Fruit fly (Drosophila melanogaster) whole organism, embryonic: Measurements from ENCODE around the gene Sec10.

Experiments used
- Ada2b ChIP-seq: fragments of 200-800 bp; sonication (Bioruptor generic); IDR thresholded peaks from 2 replicates; pipeline ENCODE4 v1.3.6; 2022; ENCODE audit warnings: missing biosample characterization, missing genetic modification characterization
- CG10462 ChIP-seq: fragments of 200-800 bp; sonication (Bioruptor generic); optimal IDR thresholded peaks from 2 replicates; lab custom pipeline; 2016; ENCODE audit warnings: missing biosample characterization, missing genetic modification characterization
- CG11085 ChIP-seq: fragments of 200-800 bp; sonication (Bioruptor generic); IDR thresholded peaks from 2 replicates; pipeline ENCODE4 v1.3.6; 2022; ENCODE audit warnings: missing biosample characterization, missing genetic modification characterization
- CG11560 ChIP-seq: fragments of 200-800 bp; sonication (Bioruptor generic); IDR thresholded peaks from 3 replicates; pipeline ENCODE4 v1.3.6; 2022; ENCODE audit warnings: missing biosample characterization, missing genetic modification characterization
- CG11695 ChIP-seq: fragments of 200-800 bp; sonication (Bioruptor generic); IDR thresholded peaks from 3 replicates; pipeline ENCODE4 v1.3.6; 2022; ENCODE audit warnings: missing biosample characterization, missing genetic modification characterization
- CG12155 ChIP-seq: fragments of 200-800 bp; sonication (Bioruptor generic); optimal IDR thresholded peaks from 3 replicates; lab custom pipeline; 2016; ENCODE audit warnings: missing biosample characterization, missing genetic modification characterization
- CG12236 ChIP-seq: fragments of 200-800 bp; sonication (Bioruptor generic); optimal IDR thresholded peaks from 2 replicates; lab custom pipeline; 2016; ENCODE audit warnings: missing biosample characterization, missing genetic modification characterization
- CG1233 ChIP-seq: fragments of 200-800 bp; sonication (Bioruptor generic); optimal IDR thresholded peaks from 4 replicates; lab custom pipeline; 2018; ENCODE audit warnings: missing biosample characterization, mild to moderate bottlenecking, missing genetic modification characterization
- CG13296 ChIP-seq: fragments of 200-800 bp; sonication (Bioruptor generic); optimal IDR thresholded peaks from 3 replicates; lab custom pipeline; 2018; ENCODE audit warnings: missing biosample characterization, mild to moderate bottlenecking, missing genetic modification characterization
- CG14965 ChIP-seq: fragments of 200-800 bp; sonication (Bioruptor generic); optimal IDR thresholded peaks from 2 replicates; lab custom pipeline; 2016; ENCODE audit warnings: missing biosample characterization, missing genetic modification characterization, borderline replicate concordance
- CG17802 ChIP-seq: fragments of 200-800 bp; sonication (Bioruptor generic); optimal IDR thresholded peaks from 2 replicates; lab custom pipeline; 2018; ENCODE audit warnings: missing biosample characterization, mild to moderate bottlenecking, missing genetic modification characterization, moderate library complexity
- CG17912 ChIP-seq: fragments of 200-800 bp; sonication (Bioruptor generic); optimal IDR thresholded peaks from 2 replicates; lab custom pipeline; 2018; ENCODE audit warnings: missing biosample characterization, mild to moderate bottlenecking, missing genetic modification characterization
- CG18476 ChIP-seq: fragments of 200-800 bp; sonication (Bioruptor generic); optimal IDR thresholded peaks from 2 replicates; lab custom pipeline; 2016; ENCODE audit warnings: missing biosample characterization, mild to moderate bottlenecking, missing genetic modification characterization
- CG30403 ChIP-seq: fragments of 200-800 bp; sonication (Bioruptor generic); optimal IDR thresholded peaks from 3 replicates; lab custom pipeline; 2016; ENCODE audit warnings: missing biosample characterization, missing genetic modification characterization
- CG31388 ChIP-seq: fragments of 200-800 bp; sonication (Bioruptor generic); optimal IDR thresholded peaks from 2 replicates; lab custom pipeline; 2016; ENCODE audit warnings: missing biosample characterization, missing genetic modification characterization
- CG32532 ChIP-seq: fragments of 200-800 bp; sonication (Bioruptor generic); IDR thresholded peaks from 2 replicates; pipeline ENCODE4 v1.3.6; 2022; ENCODE audit warnings: missing biosample characterization, missing genetic modification characterization
- CG4424 ChIP-seq: fragments of 200-800 bp; sonication (Bioruptor generic); optimal IDR thresholded peaks from 3 replicates; lab custom pipeline; 2016; ENCODE audit warnings: missing biosample characterization, missing genetic modification characterization
- CG6854 ChIP-seq: fragments of 200-800 bp; sonication (Bioruptor generic); optimal IDR thresholded peaks from 3 replicates; lab custom pipeline; 2017; ENCODE audit warnings: missing biosample characterization, mild to moderate bottlenecking, missing genetic modification characterization
- CG7745 ChIP-seq: fragments of 200-800 bp; sonication (Bioruptor generic); optimal IDR thresholded peaks from 2 replicates; lab custom pipeline; 2018; ENCODE audit warnings: missing biosample characterization, mild to moderate bottlenecking, missing genetic modification characterization, moderate library complexity
- CG7928 ChIP-seq: fragments of 200-800 bp; sonication (Bioruptor generic); optimal IDR thresholded peaks from 2 replicates; lab custom pipeline; 2017; ENCODE audit warnings: missing biosample characterization, mild to moderate bottlenecking, missing genetic modification characterization
- CG8359 ChIP-seq: fragments of 200-800 bp; sonication (Bioruptor generic); optimal IDR thresholded peaks from 2 replicates; lab custom pipeline; 2017; ENCODE audit warnings: missing biosample characterization, mild to moderate bottlenecking, missing genetic modification characterization, borderline replicate concordance
- CG8944 ChIP-seq: fragments of 200-800 bp; sonication (Bioruptor generic); optimal IDR thresholded peaks from 3 replicates; lab custom pipeline; 2016; ENCODE audit warnings: missing biosample characterization, missing genetic modification characterization
- CG9727 ChIP-seq: fragments of 200-800 bp; sonication (Bioruptor generic); optimal IDR thresholded peaks from 3 replicates; lab custom pipeline; 2017; ENCODE audit warnings: missing biosample characterization, mild to moderate bottlenecking, missing genetic modification characterization
- CG9876 ChIP-seq: fragments of 200-800 bp; sonication (Bioruptor generic); optimal IDR thresholded peaks from 2 replicates; lab custom pipeline; 2016; ENCODE audit warnings: missing biosample characterization, missing genetic modification characterization
- CHES-1-like ChIP-seq: fragments of 200-800 bp; sonication (Bioruptor generic); optimal IDR thresholded peaks from 2 replicates; lab custom pipeline; 2016; ENCODE audit warnings: missing biosample characterization, missing genetic modification characterization
- Doc3 ChIP-seq: fragments of 200-800 bp; sonication (Bioruptor generic); IDR thresholded peaks from 3 replicates; pipeline ENCODE4 v1.3.6; 2022; ENCODE audit warnings: missing biosample characterization, missing genetic modification characterization; ENCODE audit not compliant: partially characterized antibody
- Fer1 ChIP-seq: fragments of 200-800 bp; sonication (Bioruptor generic); optimal IDR thresholded peaks from 2 replicates; lab custom pipeline; 2017; ENCODE audit warnings: missing biosample characterization, mild to moderate bottlenecking, missing genetic modification characterization
- HLH54F ChIP-seq: fragments of 200-800 bp; sonication (Bioruptor generic); optimal IDR thresholded peaks from 3 replicates; lab custom pipeline; 2016; ENCODE audit warnings: missing biosample characterization, missing genetic modification characterization
- Hey ChIP-seq: fragments of 200-800 bp; sonication (Bioruptor generic); optimal IDR thresholded peaks from 3 replicates; lab custom pipeline; 2018; ENCODE audit warnings: missing biosample characterization, mild to moderate bottlenecking, missing genetic modification characterization
- Mad ChIP-seq: fragments of 200-800 bp; sonication (Bioruptor generic); optimal IDR thresholded peaks from 2 replicates; lab custom pipeline; 2016; ENCODE audit warnings: missing biosample characterization, missing genetic modification characterization
- Meics ChIP-seq: fragments of 200-800 bp; sonication (Bioruptor generic); optimal IDR thresholded peaks from 2 replicates; lab custom pipeline; 2017; ENCODE audit warnings: missing biosample characterization, mild to moderate bottlenecking, missing genetic modification characterization
- Nf-YA ChIP-seq: fragments of 200-800 bp; sonication (Bioruptor generic); IDR thresholded peaks from 2 replicates; pipeline ENCODE4 v1.3.6; 2022; ENCODE audit warnings: missing biosample characterization, missing genetic modification characterization
- Rx ChIP-seq: fragments of 200-800 bp; sonication (Bioruptor generic); IDR thresholded peaks from 2 replicates; pipeline ENCODE4 v1.3.6; 2022; ENCODE audit warnings: missing biosample characterization, missing genetic modification characterization
- Sox102F ChIP-seq: fragments of 200-800 bp; sonication (Bioruptor generic); optimal IDR thresholded peaks from 2 replicates; lab custom pipeline; 2018; ENCODE audit warnings: missing biosample characterization, mild to moderate bottlenecking, missing genetic modification characterization, moderate library complexity
- ac ChIP-seq: fragments of 200-800 bp; sonication (Bioruptor generic); optimal IDR thresholded peaks from 3 replicates; lab custom pipeline; 2017; ENCODE audit warnings: missing biosample characterization, mild to moderate bottlenecking, missing genetic modification characterization
- bsh ChIP-seq, 2 experiments: fragments of 200-800 bp; sonication (Bioruptor generic); optimal IDR thresholded peaks; 2 replicates each; lab custom pipeline; 2017 to 2018; ENCODE audit warnings: mild to moderate bottlenecking in 2 of 2, missing biosample characterization in 2 of 2, missing genetic modification characterization in 2 of 2, moderate library complexity in 1 of 2
- chm ChIP-seq: fragments of 200-800 bp; sonication (Bioruptor generic); IDR thresholded peaks from 2 replicates; pipeline ENCODE4 v1.3.6; 2022; ENCODE audit warnings: missing biosample characterization, missing genetic modification characterization
- danr ChIP-seq: fragments of 200-800 bp; sonication (Bioruptor generic); IDR thresholded peaks from 2 replicates; pipeline ENCODE4 v1.3.6; 2022; ENCODE audit warnings: missing biosample characterization, missing genetic modification characterization
- disco-r ChIP-seq: fragments of 200-800 bp; sonication (Bioruptor generic); optimal IDR thresholded peaks from 2 replicates; lab custom pipeline; 2016; ENCODE audit warnings: missing biosample characterization, missing genetic modification characterization
- esg ChIP-seq: fragments of 200-800 bp; sonication (Bioruptor generic); conservative IDR thresholded peaks from 2 replicates; pipeline ENCODE4 v1.3.6; 2022; ENCODE audit warnings: missing biosample characterization, missing genetic modification characterization
- gem ChIP-seq: fragments of 200-800 bp; sonication (Bioruptor generic); optimal IDR thresholded peaks from 2 replicates; lab custom pipeline; 2019; ENCODE audit warnings: missing biosample characterization, mild to moderate bottlenecking, missing genetic modification characterization, moderate library complexity
- grn ChIP-seq: fragments of 200-800 bp; sonication (Bioruptor generic); optimal IDR thresholded peaks from 3 replicates; lab custom pipeline; 2017; ENCODE audit warnings: missing biosample characterization, missing genetic modification characterization
- hth ChIP-seq: fragments of >200 bp; optimal IDR thresholded peaks from 2 replicates; lab custom pipeline; 2017; ENCODE audit warnings: inconsistent platforms
- lilli ChIP-seq: fragments of 200-800 bp; sonication (Bioruptor generic); optimal IDR thresholded peaks from 3 replicates; lab custom pipeline; 2016; ENCODE audit warnings: missing biosample characterization, missing genetic modification characterization
- phol ChIP-seq: fragments of 200-800 bp; sonication (Bioruptor generic); optimal IDR thresholded peaks from 3 replicates; lab custom pipeline; 2018; ENCODE audit warnings: missing biosample characterization, mild to moderate bottlenecking, missing genetic modification characterization, moderate library complexity
- sc ChIP-seq, 3 experiments: fragments of >200 bp in 2 of 3; fragments of 200-800 bp in 1 of 3; sonication (Bioruptor generic) in 1 of 3; optimal IDR thresholded peaks; 2 replicates in 2 of 3; 3 replicates in 1 of 3; lab custom pipeline; 2017; ENCODE audit warnings: mild to moderate bottlenecking in 1 of 3, missing biosample characterization in 1 of 3, missing genetic modification characterization in 1 of 3, missing genetic modification reagents in 1 of 3
- ssp ChIP-seq: fragments of 200-800 bp; sonication (Bioruptor generic); IDR thresholded peaks from 2 replicates; pipeline ENCODE4 v1.3.6; 2022; ENCODE audit warnings: missing biosample characterization, missing genetic modification characterization
- tgo ChIP-seq: fragments of 200-800 bp; sonication (Bioruptor generic); IDR thresholded peaks from 3 replicates; pipeline ENCODE4 v1.3.6; 2022; ENCODE audit warnings: missing biosample characterization, missing genetic modification characterization
- tna ChIP-seq: fragments of 200-800 bp; sonication (Bioruptor generic); IDR thresholded peaks from 2 replicates; pipeline ENCODE4 v1.3.6; 2022; ENCODE audit warnings: missing biosample characterization, missing genetic modification characterization; ENCODE audit not compliant: partially characterized antibody
- zfh2 ChIP-seq: fragments of 200-800 bp; sonication (Bioruptor generic); optimal IDR thresholded peaks from 2 replicates; lab custom pipeline; 2016; ENCODE audit warnings: missing biosample characterization, missing genetic modification characterization

Sec10 gene

dm6 chr3R:24108902-24109389, 25.7 kb upstream of the Sec10 start, which contains the start of the genes eIF4EHP and CG18428 (continued):
- TF ChIP-seq tna (GFP tag; lab: Robert Waterston, UW) (no peak), danr (GFP tag; lab: Robert Waterston, UW) (no peak), Sox102F (GFP tag; lab: Kevin White, UChicago) (peak; percentile 99), CG32532 (GFP tag; lab: Robert Waterston, UW) (no peak), CG11695 (GFP tag; lab: Robert Waterston, UW) (no peak), zfh2 (peak; percentile 89), Ada2b (GFP tag; lab: Robert Waterston, UW) (no peak), phol (tag; lab: Kevin White, UChicago) (peak; percentile 99), CG8944 (peak; percentile 83), lilli (GFP tag; lab: Kevin White, UChicago) (peak; percentile 97), CG18476 (GFP tag; lab: Kevin White, UChicago) (peak; percentile 97), Doc3 (no peak), CG1233 (GFP tag; lab: Kevin White, UChicago) (peak; percentile 99), CG17912 (peak; percentile 96), Mad (GFP tag; lab: Kevin White, UChicago) (peak; percentile 84), CG7745 (tag; lab: Kevin White, UChicago) (peak; percentile 86), CG6854 (GFP tag; lab: Kevin White, UChicago) (peak; percentile 99), Fer1 (GFP tag; lab: Kevin White, UChicago) (peak; percentile 100), Hey (tag; lab: Kevin White, UChicago) (peak; percentile 90), bsh (GFP tag; optimal IDR thresholded peaks at IDR 0.05; lab: Kevin White, UChicago) (peak; percentile 97 to 99), CG9876 (GFP tag; lab: Kevin White, UChicago) (peak; percentile 73), grn (GFP tag; lab: Kevin White, UChicago) (peak; percentile 58), CG4424 (GFP tag; lab: Kevin White, UChicago) (peak; percentile 98), CG17802 (tag; lab: Kevin White, UChicago) (peak; percentile 88), CG8359 (GFP tag; lab: Kevin White, UChicago) (peak; percentile 94), CG12236 (GFP tag; lab: Kevin White, UChicago) (peak; percentile 45), HLH54F (GFP tag; lab: Kevin White, UChicago) (peak; percentile 89), chm (GFP tag; lab: Robert Waterston, UW) (peak; percentile 97; the same call in 1 of the 2 replicates), esg (no peak), ac (GFP tag; lab: Kevin White, UChicago) (peak; percentile 96), Nf-YA (GFP tag; lab: Robert Waterston, UW) (no peak; the same call in 1 of the 2 replicates), CG7928 (GFP tag; lab: Kevin White, UChicago) (peak; percentile 79), CG13296 (GFP tag; lab: Kevin White, UChicago) (peak; percentile 100), Meics (GFP tag; lab: Kevin White, UChicago) (peak; percentile 99), CG31388 (GFP tag; lab: Kevin White, UChicago) (peak; percentile 95), CG9727 (GFP tag; lab: Kevin White, UChicago) (peak; percentile 100), tgo (GFP tag; lab: Robert Waterston, UW) (no peak), CG14965 (GFP tag; lab: Kevin White, UChicago) (peak; percentile 11), disco-r (peak; percentile 54), ssp (GFP tag; lab: Robert Waterston, UW) (no peak), Rx (no peak), CG12155 (GFP tag; lab: Kevin White, UChicago) (peak; percentile 97), CG11085 (GFP tag; lab: Robert Waterston, UW) (no peak), sc (optimal IDR thresholded peaks at IDR 0.05; lab: Kevin White, UChicago) (no peak), sc (GFP tag; optimal IDR thresholded peaks at IDR 0.05; lab: Kevin White, UChicago) (peak; percentile 99), CG30403 (GFP tag; lab: Kevin White, UChicago) (peak; percentile 99), gem (tag; lab: Kevin White, UChicago) (peak; percentile 100), hth (lab: Kevin White, UChicago) (no peak), CG10462 (GFP tag; lab: Kevin White, UChicago) (peak; percentile 97), CG11560 (tag; lab: Robert Waterston, UW) (no peak; the same call in 1 of the 3 replicates), CHES-1-like (GFP tag; lab: Kevin White, UChicago) (peak; percentile 87)
